Worm (Caenorhabditis elegans) whole organism, L4 larva: ENCODE measurements around the gene letm-1.
A peak's percentile ranks its signal among the peaks of the same experiment; 100 is the strongest.

ENCODE experiments used
- daf-16 ChIP-seq, 3 experiments: sonication (generic microtip); optimal IDR thresholded peaks; 2 replicates each; lab custom pipeline; 2016 to 2017; ENCODE audit warnings: missing genetic modification characterization in 3 of 3, missing genetic modification reagents in 3 of 3, mild to moderate bottlenecking in 2 of 3, missing compliant biosample characterization in 2 of 3, missing biosample characterization in 1 of 3, moderate library complexity in 1 of 3
- duxl-1 ChIP-seq: sonication (generic microtip); optimal IDR thresholded peaks from 2 replicates; lab custom pipeline; 2016; ENCODE audit warnings: mild to moderate bottlenecking, missing genetic modification characterization, moderate library complexity, missing compliant biosample characterization; ENCODE audit not compliant: poor library complexity
- nhr-237 ChIP-seq: sonication (generic microtip); optimal IDR thresholded peaks from 2 replicates; lab custom pipeline; 2017; ENCODE audit warnings: missing biosample characterization, missing genetic modification characterization
- unc-62 ChIP-seq, 3 experiments: fragments of 150-350 bp in 1 of 3; sonication (generic microtip); optimal IDR thresholded peaks in 2 of 3; peaks in 1 of 3; 1 replicate in 1 of 3; 2 replicates in 2 of 3; lab custom pipeline; 2014 to 2017; ENCODE audit warnings: missing biosample characterization in 3 of 3, missing genetic modification characterization in 3 of 3, missing genetic modification reagents in 3 of 3, missing genotype in 1 of 3

DNA sequence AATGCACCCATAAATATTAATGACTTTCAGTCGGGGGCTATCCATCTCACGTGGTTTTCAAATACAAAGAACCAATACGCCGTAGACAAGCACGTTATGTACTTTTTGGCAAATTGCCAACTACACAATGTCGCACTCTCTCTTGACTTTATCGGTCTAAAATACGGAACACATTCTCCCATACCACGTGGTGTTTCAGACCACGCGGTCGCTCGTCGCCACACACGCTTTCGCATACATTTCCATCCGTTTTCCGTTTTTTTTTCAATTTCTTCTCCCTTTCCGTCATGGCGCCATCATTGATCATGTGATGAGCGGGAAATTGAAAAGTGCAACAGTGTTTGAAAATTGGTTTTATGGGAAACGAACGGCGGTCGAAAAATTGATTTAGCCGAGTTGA lies 2.5 kb upstream of the letm-1 start:
- TF ChIP-seq duxl-1 (tag; lab: Kevin White, UChicago) (peak; percentile 20), nhr-237 (tag; lab: Kevin White, UChicago) (no peak), daf-16 (GFP tag; optimal IDR thresholded peaks at IDR 0.05; lab: Kevin White, UChicago) (no peak), daf-16 (tag; optimal IDR thresholded peaks at IDR 0.05; lab: Kevin White, UChicago) (peak; percentile 73), unc-62 (GFP tag; optimal IDR thresholded peaks at IDR 0.05 in 1 of 2; lab: Kevin White, UChicago) (peak in 1 of 2 experiments; percentile 99), unc-62 (tag; optimal IDR thresholded peaks at IDR 0.05; lab: Kevin White, UChicago) (no peak)
